Fruit fly (Drosophila melanogaster): ENCODE data around the gene CG12096.

CG12096 gene

DNA sequence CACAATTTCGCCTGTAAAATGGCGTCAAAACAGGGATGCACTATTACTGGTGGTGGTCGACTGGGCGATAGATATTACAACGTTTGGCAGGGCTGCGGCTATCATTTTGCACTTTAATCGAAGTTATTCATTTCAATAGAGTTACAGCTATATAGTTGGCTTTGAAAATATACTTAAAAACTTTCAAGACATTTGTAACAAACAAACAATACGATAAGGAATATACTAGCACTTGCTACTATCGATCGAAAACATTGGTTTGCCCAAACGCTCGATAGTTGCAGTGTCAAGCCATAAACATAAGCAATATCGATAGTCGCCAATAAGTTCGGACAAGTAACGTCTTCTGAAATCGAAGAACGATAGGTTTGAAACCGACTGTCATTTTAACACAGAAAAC is at the start of gene CG12096, which contains the start of gene Bap60:
Gene CG12096 (plus strand): TSS at position 124 of the 400 bp plus-strand sequence.
Gene Bap60 (minus strand): TSS at position 28 of the 400 bp plus-strand sequence.
- TF ChIP-seq insv (optimal IDR thresholded peaks at IDR 0.05), result no peak
- no peak for TF ChIP-seq h (optimal IDR thresholded peaks at IDR 0.05)
- no peak for TF ChIP-seq Sin3A (optimal IDR thresholded peaks at IDR 0.05)
- no peak for TF ChIP-seq Myc (optimal IDR thresholded peaks at IDR 0.05)

DNA sequence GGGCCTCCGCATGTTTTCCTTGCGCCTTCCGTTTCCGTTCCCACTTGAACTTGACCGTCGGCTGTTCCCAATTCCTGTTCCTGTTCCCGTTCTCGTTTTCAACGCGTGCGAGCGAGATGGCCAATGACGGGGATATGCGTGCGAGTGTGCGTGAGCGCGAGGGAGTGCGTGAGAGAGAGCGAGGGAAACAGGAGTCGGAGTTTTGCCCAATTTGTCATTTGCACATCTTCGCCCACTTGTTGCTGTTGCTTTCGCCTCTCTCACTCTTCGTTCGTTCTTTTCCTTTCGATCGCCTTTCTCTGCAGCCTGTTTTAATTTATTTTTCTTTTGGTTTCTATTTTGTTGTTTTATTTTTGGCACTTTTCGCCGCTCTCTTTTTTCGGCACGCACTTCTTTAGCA is 47.6 kb upstream of the CG12096 start:
- no peak for TF ChIP-seq Myc (optimal IDR thresholded peaks at IDR 0.05)
- no peak for TF ChIP-seq ttk (optimal IDR thresholded peaks at IDR 0.05)
- no peak for TF ChIP-seq insv (optimal IDR thresholded peaks at IDR 0.05)
- TF ChIP-seq Sin3A (optimal IDR thresholded peaks at IDR 0.05), result no peak
- TF ChIP-seq psq (optimal IDR thresholded peaks at IDR 0.05), result no peak

DNA sequence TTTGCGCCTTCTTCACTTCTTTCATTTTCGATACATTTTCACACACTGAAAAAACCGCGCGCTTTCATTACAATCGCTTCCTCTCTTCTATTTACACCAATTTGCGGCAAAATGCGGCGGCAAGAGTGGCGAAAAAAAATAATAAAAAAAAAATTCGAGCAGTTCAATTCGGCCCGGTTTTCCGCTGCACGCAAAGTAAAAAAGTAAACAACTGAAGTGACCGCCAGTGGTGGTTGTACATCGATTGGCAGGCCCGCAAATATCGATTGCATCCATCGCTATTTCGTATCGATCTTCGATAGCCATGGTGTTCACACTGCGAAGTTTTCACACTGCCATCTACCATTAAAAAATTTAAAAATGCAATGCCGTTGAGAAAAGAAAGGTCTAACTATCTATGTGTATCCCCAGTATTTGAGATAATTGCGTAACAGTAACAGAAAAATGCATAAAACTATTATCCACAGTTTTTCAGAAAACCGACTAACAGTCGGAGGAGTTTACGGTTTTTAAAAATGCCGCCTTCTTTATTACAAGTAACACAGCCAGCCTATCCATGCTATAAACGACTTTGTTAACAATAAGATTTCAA is 47.1 kb upstream of the CG12096 start, which contains the start of gene Chpf:
Gene Chpf (minus strand): TSS at position 225 of the 592 bp plus-strand sequence.
- TF ChIP-seq h (optimal IDR thresholded peaks at IDR 0.05) (no peak), ttk (optimal IDR thresholded peaks at IDR 0.05) (no peak), insv (optimal IDR thresholded peaks at IDR 0.05) (no peak), Myc (optimal IDR thresholded peaks at IDR 0.05) (no peak)

DNA sequence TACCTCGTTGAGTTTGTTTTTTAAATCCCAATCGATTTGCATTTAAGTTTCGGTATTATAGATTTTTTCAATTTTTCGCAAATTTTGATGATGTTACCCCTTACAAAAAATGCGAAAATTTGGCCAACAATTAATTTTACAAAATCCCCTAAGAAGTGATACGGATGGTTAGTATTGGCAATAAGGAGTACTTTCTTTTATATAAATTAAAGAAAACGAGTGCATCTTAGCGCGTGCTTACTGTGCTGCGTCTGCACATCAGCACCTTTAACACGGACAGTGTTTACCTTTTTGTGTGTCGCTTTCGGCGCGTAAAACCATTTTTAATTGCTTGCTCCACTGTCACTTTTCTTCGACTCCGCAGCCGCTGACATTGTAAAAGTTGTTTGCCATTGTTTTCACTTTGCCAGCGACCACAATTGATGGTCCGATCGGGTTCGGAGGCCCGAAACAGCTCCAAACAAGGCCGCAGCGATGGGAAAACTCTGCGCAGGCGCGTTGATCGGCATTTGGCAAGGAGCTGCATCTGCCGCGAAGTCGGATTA is 45.5 kb upstream of the CG12096 start:
- TF ChIP-seq Myc (optimal IDR thresholded peaks at IDR 0.05), result no peak
- no peak for TF ChIP-seq ttk (optimal IDR thresholded peaks at IDR 0.05)
- no peak for TF ChIP-seq psq (optimal IDR thresholded peaks at IDR 0.05)

DNA sequence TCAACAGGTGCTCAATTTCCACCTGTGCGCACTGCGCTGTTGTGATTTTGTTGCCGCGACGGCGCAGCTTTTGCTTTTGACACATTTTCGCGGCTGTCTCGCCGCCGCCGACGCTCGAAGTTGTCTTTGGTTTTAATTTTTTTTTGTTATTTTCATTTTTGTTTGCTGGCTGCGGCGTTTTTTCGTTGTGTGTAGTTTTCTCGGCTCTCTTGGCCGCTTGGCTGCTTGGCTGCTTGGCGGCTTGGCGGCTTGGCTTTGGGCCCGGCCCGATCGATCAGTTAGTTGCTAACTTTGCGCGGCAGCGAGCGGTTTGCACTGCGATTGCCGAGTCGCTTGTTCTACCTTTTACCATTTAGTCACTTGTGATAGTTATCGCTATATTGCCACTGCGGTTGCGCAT is 44.5 kb upstream of the CG12096 start, which contains the start of gene CG42237:
Gene CG42237 (plus strand): TSS at position 271 of the 400 bp plus-strand sequence.
- TF ChIP-seq Myc (optimal IDR thresholded peaks at IDR 0.05) (no peak), insv (optimal IDR thresholded peaks at IDR 0.05) (no peak), ttk (optimal IDR thresholded peaks at IDR 0.05) (no peak), psq (optimal IDR thresholded peaks at IDR 0.05) (no peak), Sin3A (optimal IDR thresholded peaks at IDR 0.05) (no peak), h (optimal IDR thresholded peaks at IDR 0.05) (no peak)

DNA sequence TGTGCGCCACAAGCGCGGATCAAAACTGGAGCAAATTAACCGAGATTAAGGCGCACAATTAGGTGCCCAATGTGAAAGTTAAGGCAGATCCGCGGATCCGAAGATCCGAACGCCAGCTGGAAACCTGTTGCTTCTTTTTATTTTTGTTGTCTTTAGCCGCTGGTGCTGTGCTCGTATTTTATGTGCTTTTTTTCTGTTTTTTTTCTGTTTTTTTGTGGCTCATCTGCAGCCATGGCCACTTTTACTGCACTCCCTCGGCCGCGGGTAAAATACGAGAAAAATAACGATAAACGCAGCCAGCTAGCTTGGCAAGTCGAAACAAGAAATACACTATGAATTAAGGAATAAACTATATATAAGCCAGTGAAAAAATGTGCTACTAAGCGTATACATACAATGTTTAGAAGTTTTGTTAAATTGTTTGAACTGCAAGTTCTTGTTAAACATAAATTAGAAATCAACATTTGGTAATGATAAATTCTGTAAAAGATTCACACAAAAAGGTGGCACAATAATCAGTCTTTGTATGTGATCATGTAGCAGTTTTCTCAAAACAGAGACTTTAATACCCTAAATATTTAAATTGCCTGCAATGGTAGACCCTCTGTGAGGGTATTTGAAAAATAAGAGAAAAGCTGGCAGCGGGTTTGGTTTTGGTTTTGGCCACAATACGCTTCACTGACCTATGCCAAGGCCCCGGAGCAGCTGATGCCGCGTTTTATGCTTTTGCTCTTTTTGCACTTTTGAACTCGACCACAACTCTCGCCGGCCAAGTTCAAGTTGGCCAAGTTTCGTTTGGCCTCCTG is 42.8 kb upstream of the CG12096 start:
- no peak for TF ChIP-seq Sin3A (optimal IDR thresholded peaks at IDR 0.05)

DNA sequence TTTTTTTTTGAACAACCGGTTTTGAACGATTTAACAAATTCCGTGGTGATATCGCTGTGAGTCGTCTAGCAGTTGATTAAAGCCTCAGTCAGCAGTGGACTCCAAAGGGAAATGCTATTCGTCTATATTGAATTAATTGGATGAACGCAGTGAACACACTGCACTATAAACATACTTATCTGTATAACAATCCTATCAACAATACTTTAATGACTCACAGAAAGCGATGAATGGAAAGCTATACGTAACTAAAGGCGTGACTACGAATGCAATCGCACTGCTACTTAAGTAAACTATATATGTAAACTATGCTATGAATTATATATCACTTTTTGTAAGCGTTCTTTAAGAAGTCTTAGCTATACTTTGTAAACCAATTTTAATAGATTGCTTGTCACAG is 33.8 kb upstream of the CG12096 start:
- no peak for TF ChIP-seq insv (optimal IDR thresholded peaks at IDR 0.05)

DNA sequence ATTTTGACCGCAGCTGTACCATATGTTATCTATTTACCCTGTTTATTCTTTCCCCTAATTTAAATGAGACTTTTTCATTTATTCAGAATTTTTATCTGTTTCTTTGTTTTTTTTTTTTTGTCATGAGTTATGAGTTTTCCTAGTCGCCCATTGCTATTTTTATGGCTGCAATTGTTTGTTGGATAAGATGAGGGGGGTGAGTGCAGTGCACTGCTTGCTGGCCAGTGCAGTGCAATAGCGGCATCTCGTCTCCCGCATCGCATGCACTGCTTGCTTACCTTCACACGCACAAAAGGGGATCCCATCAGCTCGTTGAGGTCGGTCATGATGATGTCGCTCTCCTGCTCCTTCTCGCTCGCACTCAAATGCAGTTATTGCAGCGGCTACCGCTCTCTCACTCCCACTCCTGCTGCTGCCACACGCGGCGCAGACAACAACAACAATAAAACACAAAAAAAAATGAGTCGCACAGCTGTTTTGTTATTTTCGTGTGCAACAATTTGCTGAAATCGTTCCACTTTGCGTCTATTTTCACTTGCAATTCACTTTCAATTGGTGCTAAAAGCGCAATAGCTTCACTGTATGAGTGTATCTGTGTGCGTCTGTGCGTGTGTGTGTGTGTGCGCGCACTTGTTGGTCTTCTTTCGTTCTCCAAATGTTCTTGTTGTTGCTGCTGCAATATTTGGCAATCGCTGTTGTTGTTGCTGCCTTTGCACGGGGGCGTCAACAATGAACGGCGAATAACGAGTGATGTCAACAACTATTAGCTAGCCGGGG is 31.2 kb upstream of the CG12096 start:
- TF ChIP-seq psq (optimal IDR thresholded peaks at IDR 0.05), result no peak
- TF ChIP-seq Sin3A (optimal IDR thresholded peaks at IDR 0.05), result no peak
- no peak for TF ChIP-seq ttk (optimal IDR thresholded peaks at IDR 0.05)
- no peak for TF ChIP-seq Myc (optimal IDR thresholded peaks at IDR 0.05)
- TF ChIP-seq h (optimal IDR thresholded peaks at IDR 0.05), result no peak
- TF ChIP-seq insv (optimal IDR thresholded peaks at IDR 0.05), result no peak

DNA sequence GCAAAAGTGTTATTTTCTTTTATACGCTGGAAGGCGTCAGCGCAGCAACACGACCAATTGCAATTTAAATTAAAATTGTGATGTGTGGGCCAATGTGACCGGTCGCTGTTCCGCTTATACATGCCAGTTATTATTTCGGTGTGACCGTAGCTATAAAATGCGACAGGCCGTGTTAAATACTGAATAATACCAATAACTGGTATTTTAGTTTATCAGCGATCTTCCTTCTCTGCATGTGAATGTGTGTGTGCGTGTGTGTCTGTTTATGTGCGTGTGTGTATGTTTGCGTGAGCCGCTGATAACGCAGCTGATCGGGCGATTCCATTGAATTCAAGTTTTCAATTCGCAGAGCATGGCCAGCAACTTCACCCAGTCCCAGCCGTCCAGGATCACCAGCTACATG is 30.7 kb upstream of the CG12096 start, which contains the start of the genes CG32638, CG15717 and MFS10:
Gene CG32638 (minus strand): TSS at position 45 of the 403 bp plus-strand sequence.
Gene CG15717 (plus strand): TSS at position 203 of the 403 bp plus-strand sequence.
Gene MFS10 (plus strand): TSS at position 269 of the 403 bp plus-strand sequence.
- TF ChIP-seq h (optimal IDR thresholded peaks at IDR 0.05) (no peak), psq (optimal IDR thresholded peaks at IDR 0.05) (no peak), Myc (optimal IDR thresholded peaks at IDR 0.05) (no peak), insv (optimal IDR thresholded peaks at IDR 0.05) (no peak), Sin3A (optimal IDR thresholded peaks at IDR 0.05) (no peak), ttk (optimal IDR thresholded peaks at IDR 0.05) (no peak)

DNA sequence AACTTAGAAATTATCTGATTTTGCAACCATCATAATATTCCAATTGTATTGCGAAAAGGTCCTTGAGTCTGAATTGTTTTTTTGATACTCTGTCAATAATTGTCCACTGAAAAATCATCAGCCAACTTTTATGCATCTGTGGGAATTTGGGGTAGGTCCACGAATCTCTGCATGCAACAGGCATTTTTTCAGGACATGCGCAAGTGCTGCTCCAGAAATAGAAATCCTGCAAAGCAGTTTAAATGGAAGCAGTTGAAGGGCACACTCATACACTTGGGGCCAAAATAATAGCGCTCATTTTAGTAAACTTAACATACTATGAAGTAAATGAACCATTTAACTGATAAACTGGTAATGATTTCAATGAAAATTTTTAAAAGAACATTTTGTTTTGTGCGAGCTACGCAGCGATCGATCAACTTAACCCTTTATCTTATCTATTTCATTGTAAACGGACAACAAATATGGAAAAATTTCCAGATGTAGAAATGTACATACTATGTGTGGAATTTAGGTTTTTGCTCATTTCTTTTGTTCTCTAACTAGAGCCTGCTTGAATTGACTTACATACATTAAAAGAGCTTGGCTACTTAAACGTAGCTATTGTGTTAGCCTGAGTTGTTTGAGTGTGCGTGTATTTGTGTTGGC is 29.1 kb upstream of the CG12096 start:
- no peak for TF ChIP-seq insv (optimal IDR thresholded peaks at IDR 0.05)
- no peak for TF ChIP-seq psq (optimal IDR thresholded peaks at IDR 0.05)
- TF ChIP-seq ttk (optimal IDR thresholded peaks at IDR 0.05), result no peak
- no peak for TF ChIP-seq Myc (optimal IDR thresholded peaks at IDR 0.05)
- TF ChIP-seq h (optimal IDR thresholded peaks at IDR 0.05), result no peak
- TF ChIP-seq Sin3A (optimal IDR thresholded peaks at IDR 0.05), result no peak

DNA sequence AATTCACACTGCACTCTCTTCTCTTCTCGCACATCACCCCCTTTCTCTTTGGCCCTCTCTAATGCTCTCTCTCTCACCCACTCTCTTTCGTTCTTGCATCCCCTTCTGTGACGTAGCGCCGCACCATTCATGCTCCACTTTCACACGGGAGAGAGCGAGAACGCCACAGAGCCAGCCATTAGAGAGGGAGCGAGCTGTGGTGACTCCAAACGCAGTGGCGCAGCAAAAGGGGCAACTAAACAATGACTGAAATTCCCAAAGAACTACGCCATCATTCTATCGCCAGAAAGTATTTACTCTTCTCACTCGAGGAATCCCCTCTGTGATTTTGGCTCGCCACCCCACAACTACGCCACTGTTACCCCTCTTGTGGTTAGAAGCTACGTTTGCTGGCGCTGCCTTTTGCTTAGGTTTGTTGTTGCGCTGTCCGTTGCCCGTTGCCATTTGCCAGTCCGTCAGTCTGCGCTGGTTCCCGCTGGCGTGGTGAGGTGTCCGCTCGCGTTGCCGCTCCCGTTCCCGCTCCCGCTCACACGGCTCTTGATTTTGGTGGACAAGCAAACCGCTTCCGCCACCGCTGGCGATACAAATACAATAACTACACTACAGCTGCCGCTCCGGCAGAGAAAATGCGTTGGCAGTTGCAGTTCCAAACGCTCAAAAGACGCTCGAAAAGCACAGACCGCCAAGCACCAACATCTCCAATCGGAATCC is 28.2 kb upstream of the CG12096 start:
- TF ChIP-seq insv (optimal IDR thresholded peaks at IDR 0.05), result no peak
- TF ChIP-seq ttk (optimal IDR thresholded peaks at IDR 0.05), result no peak
- no peak for TF ChIP-seq Myc (optimal IDR thresholded peaks at IDR 0.05)
